Worm (Caenorhabditis elegans) whole organism, L4/young adult: ENCODE measurements around the gene C31B8.12.
"Not testable (repeated sequence)": the region's sequence is repeated elsewhere in the genome, so short reads cannot be mapped to it uniquely, and the experiment has no call there.

ENCODE experiments used
- W03F9.2 ChIP-seq: fragments of 150-350 bp; optimal IDR thresholded peaks from 2 replicates; lab custom pipeline; 2014; ENCODE audit warnings: missing biosample characterization, missing genetic modification characterization
- dao-5 ChIP-seq: sonication (generic microtip); optimal IDR thresholded peaks from 2 replicates; lab custom pipeline; 2016; ENCODE audit warnings: missing genotype, missing genetic modification characterization, moderate library complexity, missing compliant biosample characterization
- him-1 ChIP-seq: sonication (generic microtip); optimal IDR thresholded peaks from 2 replicates; lab custom pipeline; 2016; ENCODE audit warnings: missing genotype, missing genetic modification reagents, missing genetic modification characterization, missing compliant biosample characterization

Gene C31B8.12

DNA sequence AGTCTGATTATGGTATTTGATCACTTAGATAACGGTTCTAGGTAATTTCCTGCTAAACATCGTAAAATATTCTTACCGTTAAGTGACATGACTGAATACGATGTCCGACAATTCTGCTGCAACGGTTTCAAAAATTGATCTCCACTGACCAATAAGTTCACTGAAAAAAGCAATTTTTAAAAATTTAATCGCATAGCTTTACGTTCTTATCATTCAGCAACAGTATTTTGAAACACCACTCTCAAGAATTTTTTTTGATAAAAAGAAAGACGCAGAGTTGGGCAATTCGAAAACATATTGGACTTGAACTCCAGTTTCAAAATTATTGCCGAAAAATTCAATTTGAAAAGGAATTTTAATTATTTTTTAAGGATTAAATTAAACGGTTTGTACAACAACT is at the start of gene C31B8.12:
Gene C31B8.12 (minus strand): TSS at position 101 of the 400 bp plus-strand sequence.
- TF ChIP-seq dao-5 (tag; lab: Kevin White, UChicago) (no peak), W03F9.2 (tag; lab: Kevin White, UChicago) (no peak), him-1 (tag; lab: Kevin White, UChicago) (no peak)

DNA sequence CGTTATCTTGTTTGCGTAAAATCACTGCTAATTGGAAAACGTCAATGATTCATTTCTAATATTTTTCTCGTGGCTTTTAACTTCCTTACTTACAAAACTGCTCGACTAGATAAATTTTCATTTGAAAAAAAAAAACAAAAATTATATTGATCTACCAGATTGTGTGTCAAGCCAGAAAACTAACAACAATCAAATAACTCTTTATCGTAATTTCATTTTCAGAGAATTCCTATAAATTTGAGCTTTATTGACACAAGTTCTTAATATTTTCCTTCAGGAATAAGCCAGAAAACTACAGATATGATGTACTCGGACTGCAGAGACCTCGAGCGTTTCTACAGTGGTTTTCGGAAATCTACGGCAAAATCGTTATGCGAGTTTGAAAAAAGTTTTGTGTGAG is 48.8 kb upstream of the C31B8.12 start, which contains the start of gene srw-124:
Gene srw-124 (plus strand): TSS at position 301 of the 400 bp plus-strand sequence.
- no peak for TF ChIP-seq dao-5 (tag; lab: Kevin White, UChicago)
- no peak for TF ChIP-seq W03F9.2 (tag; lab: Kevin White, UChicago)

DNA sequence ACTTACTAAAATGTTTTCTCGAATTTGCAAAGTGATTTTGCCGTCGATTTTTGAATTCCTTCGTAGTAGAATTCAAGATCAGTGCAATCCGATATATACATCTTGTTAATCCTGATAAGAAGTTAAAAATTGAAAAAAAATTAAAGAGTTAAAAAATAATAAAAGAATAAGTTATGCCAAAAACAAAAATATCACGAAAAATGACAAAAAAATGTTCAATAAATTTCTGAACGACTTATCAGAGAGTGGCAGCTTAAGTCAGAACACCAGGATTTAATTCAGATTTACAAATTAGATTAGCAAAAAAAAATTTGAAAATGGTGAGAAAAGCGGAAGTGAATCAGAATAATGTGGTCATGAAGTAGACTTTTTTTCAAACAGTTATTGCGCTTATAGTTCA is 47.8 kb upstream of the C31B8.12 start, which contains the start of gene srw-123:
Gene srw-123 (minus strand): TSS at position 101 of the 400 bp plus-strand sequence.
- TF ChIP-seq dao-5, him-1, W03F9.2 (tag; lab: Kevin White, UChicago): not testable (repeated sequence)

DNA sequence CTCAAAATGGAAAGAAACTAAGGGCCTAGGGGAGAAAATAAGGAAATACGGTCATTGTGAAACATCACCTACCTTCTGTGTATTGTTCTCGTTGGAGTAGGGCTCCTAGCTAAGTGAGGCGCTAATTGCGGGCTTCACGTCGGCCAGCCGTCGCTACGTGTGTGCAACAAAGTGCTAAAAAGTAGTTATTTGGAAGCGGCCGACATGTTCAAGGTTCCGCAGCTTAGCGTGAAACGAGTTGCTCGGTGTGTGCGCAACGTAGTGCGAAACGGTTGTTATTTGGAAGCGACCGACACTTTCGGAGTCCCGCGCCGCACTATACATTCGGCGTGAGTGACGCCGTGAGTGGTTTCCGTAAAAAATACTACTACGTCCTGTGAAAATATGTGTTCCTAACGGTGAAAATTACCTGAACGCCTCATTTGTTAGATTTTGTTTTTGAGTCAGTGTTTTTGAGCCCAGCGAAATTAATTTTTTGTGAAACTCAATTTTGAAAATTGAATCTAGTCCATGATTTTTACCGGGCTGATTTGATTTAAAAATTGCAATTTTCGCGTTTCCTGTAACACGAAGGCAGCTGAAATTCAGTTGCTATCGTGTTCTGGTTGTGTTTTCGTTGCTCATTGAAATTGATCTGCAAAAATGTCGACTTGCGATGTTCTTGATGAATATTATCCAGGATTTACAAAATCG is 44.0 kb upstream of the C31B8.12 start, which contains the start of gene srw-129:
Gene srw-129 (plus strand): TSS at position 643 of the 693 bp plus-strand sequence.
- TF ChIP-seq dao-5 (tag; lab: Kevin White, UChicago): no peak
- TF ChIP-seq W03F9.2 (tag; lab: Kevin White, UChicago): no peak
- TF ChIP-seq him-1 (tag; lab: Kevin White, UChicago): no peak

DNA sequence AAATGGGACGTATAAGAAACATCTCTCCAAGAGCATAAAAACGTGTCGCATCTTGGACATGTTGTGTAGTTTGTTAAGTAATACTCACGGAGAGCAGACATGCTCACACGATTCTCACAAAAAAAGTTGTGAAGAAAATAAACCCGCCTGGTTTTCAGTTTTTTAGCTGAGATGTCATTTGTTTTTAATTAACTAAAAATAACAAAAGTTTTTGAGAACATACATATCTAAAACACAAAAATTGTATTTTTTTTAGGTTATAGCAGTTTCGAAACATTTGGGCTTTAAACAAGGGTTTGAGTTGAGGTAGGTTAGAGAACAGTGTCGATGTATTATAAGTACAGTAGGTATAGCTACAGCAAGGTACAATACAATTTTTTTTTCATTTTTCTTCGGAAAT is 37.3 kb upstream of the C31B8.12 start, which contains the start of gene srh-88:
Gene srh-88 (minus strand): TSS at position 101 of the 400 bp plus-strand sequence.
- TF ChIP-seq dao-5 (tag; lab: Kevin White, UChicago) (no peak), him-1 (tag; lab: Kevin White, UChicago) (no peak), W03F9.2 (tag; lab: Kevin White, UChicago) (no peak)

DNA sequence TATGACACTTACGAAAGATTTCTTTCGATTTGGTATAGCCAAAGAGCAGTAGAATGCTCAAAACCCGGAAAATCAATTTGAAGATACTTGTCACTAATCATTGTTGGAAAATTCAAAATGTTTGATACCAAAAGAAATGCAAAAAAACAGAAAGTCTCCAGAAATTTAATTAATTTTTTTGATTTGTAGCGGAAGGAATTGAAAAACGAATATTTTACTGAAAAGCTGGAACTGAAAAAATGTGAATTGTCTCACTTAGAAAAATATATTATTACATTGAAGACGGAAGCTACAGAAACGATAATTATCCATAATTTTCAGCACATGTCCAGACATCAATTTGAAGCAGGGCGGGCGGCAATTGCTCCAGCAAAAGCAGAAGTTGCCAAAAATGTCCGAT is 35.5 kb upstream of the C31B8.12 start, which contains the start of gene srw-138:
Gene srw-138 (minus strand): TSS at position 101 of the 400 bp plus-strand sequence.
- TF ChIP-seq him-1 (tag; lab: Kevin White, UChicago): no peak
- TF ChIP-seq W03F9.2 (tag; lab: Kevin White, UChicago): no peak
- TF ChIP-seq dao-5 (tag; lab: Kevin White, UChicago): no peak

DNA sequence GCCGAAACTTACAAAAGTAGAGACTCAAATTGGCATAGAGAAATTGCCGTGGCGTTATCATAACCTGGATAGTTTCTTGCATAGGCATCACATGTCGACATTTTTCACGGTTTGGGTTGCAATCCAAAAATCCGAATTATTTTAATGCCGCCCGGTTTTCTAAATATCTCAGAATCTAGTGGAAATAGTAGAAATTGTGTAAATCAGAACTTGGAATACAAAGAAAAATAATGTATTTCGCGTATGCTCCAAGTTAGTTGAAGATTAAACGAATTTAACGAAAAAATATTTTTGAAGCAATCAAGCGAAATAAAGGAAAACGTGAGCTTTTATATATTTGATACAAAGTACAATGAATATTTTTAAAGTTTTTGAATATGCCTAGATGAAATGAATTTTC is 33.4 kb upstream of the C31B8.12 start, which contains the start of gene srw-144:
Gene srw-144 (minus strand): TSS at position 101 of the 400 bp plus-strand sequence.
- TF ChIP-seq him-1 (tag; lab: Kevin White, UChicago): no peak
- no peak for TF ChIP-seq W03F9.2 (tag; lab: Kevin White, UChicago)
- TF ChIP-seq dao-5 (tag; lab: Kevin White, UChicago): no peak

DNA sequence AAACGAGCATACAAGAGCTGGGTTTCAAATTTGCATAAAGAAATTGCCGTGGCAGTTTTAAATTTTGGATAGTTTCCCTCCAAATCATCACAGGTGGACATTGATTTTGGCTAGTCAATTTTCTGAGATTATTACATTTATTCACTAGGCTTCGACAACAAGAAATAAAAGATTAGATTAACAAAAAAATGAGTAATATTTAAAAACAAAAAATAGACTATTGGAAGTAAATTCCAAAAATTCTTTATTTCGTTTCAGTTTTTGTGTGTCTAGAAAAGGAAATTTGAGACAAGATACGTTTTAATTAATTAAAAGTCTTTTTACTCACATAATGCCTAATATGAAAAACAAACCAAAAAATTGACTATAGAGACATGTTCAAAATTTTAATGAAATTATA is 30.7 kb upstream of the C31B8.12 start, which contains the start of gene srw-142:
Gene srw-142 (minus strand): TSS at position 101 of the 400 bp plus-strand sequence.
- TF ChIP-seq him-1 (tag; lab: Kevin White, UChicago) (no peak), dao-5 (tag; lab: Kevin White, UChicago) (no peak), W03F9.2 (tag; lab: Kevin White, UChicago) (no peak)

DNA sequence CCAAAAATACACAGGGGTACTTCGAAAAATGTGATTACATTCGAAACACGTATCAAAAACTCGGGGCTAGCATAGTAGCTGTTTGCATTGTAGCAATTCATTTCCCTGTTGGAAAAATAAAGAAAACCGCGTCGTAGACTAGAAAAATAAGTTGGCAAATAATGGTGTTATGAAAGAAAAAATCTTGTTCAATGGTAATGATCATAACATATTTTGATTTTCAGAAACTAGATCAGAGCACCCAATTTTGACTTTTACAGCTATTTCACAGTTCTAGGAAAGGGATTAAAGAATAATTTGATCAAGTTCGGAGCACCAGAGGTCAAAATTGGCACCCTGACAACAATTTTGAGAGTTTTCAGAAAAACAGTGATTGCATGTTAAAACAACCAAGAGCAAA is 27.9 kb upstream of the C31B8.12 start, which contains the start of gene srh-248:
Gene srh-248 (minus strand): TSS at position 101 of the 400 bp plus-strand sequence.
- not testable (repeated sequence) for TF ChIP-seq W03F9.2, dao-5, him-1 (tag; lab: Kevin White, UChicago)

DNA sequence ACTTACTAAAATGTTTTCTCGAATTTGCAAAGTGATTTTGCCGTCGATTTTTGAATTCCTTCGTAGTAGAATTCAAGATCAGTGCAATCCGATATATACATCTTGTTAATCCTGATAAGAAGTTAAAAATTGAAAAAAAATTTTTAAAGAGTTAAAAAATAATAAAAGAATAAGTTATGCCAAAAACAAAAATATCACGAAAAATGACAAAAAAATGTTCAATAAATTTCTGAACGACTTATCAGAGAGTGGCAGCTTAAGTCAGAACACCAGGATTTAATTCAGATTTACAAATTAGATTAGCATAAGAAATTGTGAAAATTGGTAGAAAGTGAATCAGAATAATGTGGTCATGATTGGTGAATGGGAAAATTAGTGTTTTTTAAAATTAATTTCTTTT is 24.6 kb upstream of the C31B8.12 start, which contains the start of gene srw-122:
Gene srw-122 (minus strand): TSS at position 101 of the 400 bp plus-strand sequence.
- not testable (repeated sequence) for TF ChIP-seq W03F9.2, dao-5, him-1 (tag; lab: Kevin White, UChicago)

DNA sequence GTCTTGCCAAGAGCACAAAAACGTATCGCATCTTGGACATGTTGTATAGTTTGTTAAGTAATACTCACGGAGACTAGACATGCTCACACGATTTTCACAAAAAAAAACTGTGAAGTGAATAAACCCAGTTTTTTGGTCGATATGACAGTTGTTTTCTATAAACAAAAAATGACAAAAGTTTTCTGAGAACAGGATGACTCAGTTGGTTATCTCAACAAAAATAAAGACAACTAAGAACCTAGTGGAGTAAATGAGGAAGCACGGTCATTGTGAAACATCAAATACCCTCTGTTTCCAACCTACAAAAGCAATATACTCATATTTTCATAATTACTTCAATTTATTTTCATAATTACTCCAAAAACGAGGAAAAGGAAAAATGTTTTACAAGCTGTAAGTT is 18.1 kb upstream of the C31B8.12 start, which contains the start of gene srh-87:
Gene srh-87 (minus strand): TSS at position 101 of the 400 bp plus-strand sequence.
- no peak for TF ChIP-seq dao-5 (tag; lab: Kevin White, UChicago)
- TF ChIP-seq him-1 (tag; lab: Kevin White, UChicago): no peak

DNA sequence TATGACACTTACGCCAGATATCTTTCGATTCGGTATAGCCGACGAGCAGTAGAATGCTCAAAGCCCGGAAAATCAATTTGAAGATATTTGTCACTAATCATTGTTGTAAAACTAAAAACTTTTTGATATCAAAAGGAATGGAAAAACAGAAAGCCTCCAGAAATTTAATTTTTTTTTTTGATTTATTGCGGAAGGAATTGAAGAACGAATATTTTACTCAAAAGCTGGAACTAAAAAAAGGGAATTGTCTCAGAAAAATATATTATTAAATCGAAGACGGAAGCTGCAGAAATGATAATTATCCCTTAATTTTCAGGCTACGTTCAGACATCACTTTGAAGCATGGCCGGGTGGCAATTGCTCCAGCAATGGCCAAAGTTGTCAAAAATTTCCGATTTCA is 16.4 kb upstream of the C31B8.12 start, which contains the start of gene srw-137:
Gene srw-137 (minus strand): TSS at position 101 of the 400 bp plus-strand sequence.
- no peak for TF ChIP-seq him-1 (tag; lab: Kevin White, UChicago)
- TF ChIP-seq W03F9.2 (tag; lab: Kevin White, UChicago): no peak
- no peak for TF ChIP-seq dao-5 (tag; lab: Kevin White, UChicago)

DNA sequence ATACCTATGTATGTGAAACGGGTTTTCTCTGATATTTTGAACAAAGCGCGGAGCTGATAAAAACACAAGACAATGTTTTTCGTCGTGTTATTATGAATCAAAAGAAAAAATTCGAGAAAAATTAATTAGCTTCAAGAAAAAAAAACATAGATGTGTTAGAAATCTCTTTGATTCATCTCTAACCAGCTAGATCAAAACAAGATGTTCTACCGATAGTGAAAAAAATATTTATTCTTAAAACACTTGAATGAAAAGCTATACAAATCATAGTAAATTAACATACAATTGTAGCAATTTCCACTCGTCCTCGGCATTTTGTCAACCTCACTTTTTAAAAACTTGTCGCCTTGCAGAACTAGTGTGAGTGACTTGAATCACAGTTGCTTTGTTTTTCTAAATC is 14.8 kb upstream of the C31B8.12 start:
- no peak for TF ChIP-seq W03F9.2 (tag; lab: Kevin White, UChicago)
- TF ChIP-seq him-1 (tag; lab: Kevin White, UChicago): no peak
- TF ChIP-seq dao-5 (tag; lab: Kevin White, UChicago): no peak
